Fruit fly (Drosophila melanogaster): Measurements from ENCODE around the gene CG15528.

The CG15528 gene

DNA sequence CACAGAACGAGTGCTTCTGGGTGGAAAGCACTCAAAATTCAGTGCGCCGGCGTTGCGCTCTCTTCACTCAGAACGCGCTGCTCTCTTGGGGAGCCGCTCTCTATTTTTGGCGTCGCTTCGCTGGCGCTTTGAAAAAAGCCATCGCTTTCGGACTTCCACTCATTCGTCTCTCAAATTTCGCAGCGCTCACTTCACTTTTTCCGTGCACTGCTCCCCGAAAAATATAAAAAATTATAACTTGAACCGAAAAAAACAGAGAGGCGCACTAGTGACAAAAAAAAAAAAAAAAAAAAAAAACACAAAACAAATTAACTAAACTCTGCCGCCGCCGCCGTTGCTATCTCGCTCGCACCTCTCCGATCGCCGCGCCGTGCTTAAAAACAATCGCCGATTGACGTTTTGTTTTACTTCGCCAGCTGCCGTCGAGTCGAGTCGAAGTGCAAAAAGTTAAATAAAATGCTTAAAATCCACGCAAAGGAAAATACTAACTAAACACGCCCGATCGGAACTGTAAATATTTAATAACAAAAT, 47.5 kb upstream of the CG15528 start:
- TF ChIP-seq rgr (GFP tag; optimal IDR thresholded peaks at IDR 0.05) (peak; percentile 26), foxo (GFP tag; optimal IDR thresholded peaks at IDR 0.05) (no peak), Dif (GFP tag; optimal IDR thresholded peaks at IDR 0.05; ENCODE audit: partially characterized antibody) (peak; percentile 97), Sp1 (GFP tag; optimal IDR thresholded peaks at IDR 0.05) (peak; percentile 62), Mio (GFP tag; optimal IDR thresholded peaks at IDR 0.05) (no peak), br (GFP tag; optimal IDR thresholded peaks at IDR 0.05) (peak; percentile 56), jim (GFP tag; optimal IDR thresholded peaks at IDR 0.05) (peak; percentile 34), psq (GFP tag; optimal IDR thresholded peaks at IDR 0.05) (peak; percentile 78), sage (GFP tag; optimal IDR thresholded peaks at IDR 0.05) (no peak), HLH106 (tag; optimal IDR thresholded peaks at IDR 0.05) (no peak), Jra (GFP tag; optimal IDR thresholded peaks at IDR 0.05) (peak; percentile 18), Myc (optimal IDR thresholded peaks at IDR 0.05) (no peak), dl (GFP tag; optimal IDR thresholded peaks at IDR 0.05; ENCODE audit: insufficient read depth in 1 of 2, partially characterized antibody in 2 of 2) (peak; percentile 88 to 90), Hr83 (GFP tag; optimal IDR thresholded peaks at IDR 0.05; ENCODE audit: poor library complexity, severe bottlenecking) (no peak), fru (GFP tag; optimal IDR thresholded peaks at IDR 0.05) (peak; percentile 71), ey (GFP tag; optimal IDR thresholded peaks at IDR 0.05) (peak; percentile 6), brk (GFP tag; optimal IDR thresholded peaks at IDR 0.05) (peak; percentile 26), lola (GFP tag; optimal IDR thresholded peaks at IDR 0.05) (no peak), usp (GFP tag; optimal IDR thresholded peaks at IDR 0.05) (no peak), pan (optimal IDR thresholded peaks at IDR 0.05) (no peak), dsf (GFP tag; optimal IDR thresholded peaks at IDR 0.05; ENCODE audit: borderline replicate concordance) (no peak), N (GFP tag; optimal IDR thresholded peaks at IDR 0.05) (no peak), Abd-B (GFP tag; optimal IDR thresholded peaks at IDR 0.05) (no peak), dmrt93B (GFP tag; optimal IDR thresholded peaks at IDR 0.05) (no peak), Vsx2 (GFP tag; optimal IDR thresholded peaks at IDR 0.05; ENCODE audit: partially characterized antibody) (peak; percentile 85), Rel (GFP tag; optimal IDR thresholded peaks at IDR 0.05) (peak; percentile 40), Rel (tag; optimal IDR thresholded peaks at IDR 0.05) (peak; percentile 22), tai (GFP tag; optimal IDR thresholded peaks at IDR 0.05) (no peak), CrebA (GFP tag; optimal IDR thresholded peaks at IDR 0.05; ENCODE audit: borderline replicate concordance) (peak; percentile 86), sv (GFP tag; optimal IDR thresholded peaks at IDR 0.05) (no peak), h (GFP tag; optimal IDR thresholded peaks at IDR 0.05) (peak; percentile 33)

DNA sequence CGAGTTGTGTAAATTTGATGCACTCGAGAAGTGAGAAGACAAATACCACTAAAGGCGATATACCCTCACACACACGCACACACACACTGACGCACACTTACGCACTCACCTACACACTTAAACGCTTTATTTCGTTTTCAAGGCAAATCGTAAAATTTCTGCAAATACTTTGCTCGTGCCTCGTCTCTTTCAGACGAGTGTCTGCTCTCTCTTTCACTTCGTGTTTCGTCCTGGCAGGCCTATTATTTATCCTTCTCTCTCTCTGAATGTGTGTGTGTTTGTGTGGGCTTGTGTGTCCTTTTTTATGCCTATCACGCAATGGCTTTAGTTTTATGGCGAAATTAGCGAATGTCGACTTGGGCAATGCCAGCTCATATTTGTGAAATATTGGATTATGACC, 46.3 kb upstream of the CG15528 start:
- TF ChIP-seq woc (GFP tag; optimal IDR thresholded peaks at IDR 0.05) = no peak
- no peak for TF ChIP-seq CG32264 (GFP tag; optimal IDR thresholded peaks at IDR 0.05)
- no peak for TF ChIP-seq Hnf4 (GFP tag; optimal IDR thresholded peaks at IDR 0.05)
- no peak for TF ChIP-seq brk (GFP tag; optimal IDR thresholded peaks at IDR 0.05)
- no peak for TF ChIP-seq psq (GFP tag; optimal IDR thresholded peaks at IDR 0.05)
- no peak for TF ChIP-seq N (GFP tag; optimal IDR thresholded peaks at IDR 0.05)
- TF ChIP-seq jim (GFP tag; optimal IDR thresholded peaks at IDR 0.05) = no peak
- no peak for TF ChIP-seq br (GFP tag; optimal IDR thresholded peaks at IDR 0.05)
- TF ChIP-seq pan (optimal IDR thresholded peaks at IDR 0.05) = no peak
- TF ChIP-seq Rel (GFP tag; optimal IDR thresholded peaks at IDR 0.05) = no peak
- TF ChIP-seq Rel (tag; optimal IDR thresholded peaks at IDR 0.05) = no peak
- no peak for TF ChIP-seq rgr (GFP tag; optimal IDR thresholded peaks at IDR 0.05)
- TF ChIP-seq fru (GFP tag; optimal IDR thresholded peaks at IDR 0.05) = no peak
- no peak for TF ChIP-seq Sp1 (GFP tag; optimal IDR thresholded peaks at IDR 0.05)

DNA sequence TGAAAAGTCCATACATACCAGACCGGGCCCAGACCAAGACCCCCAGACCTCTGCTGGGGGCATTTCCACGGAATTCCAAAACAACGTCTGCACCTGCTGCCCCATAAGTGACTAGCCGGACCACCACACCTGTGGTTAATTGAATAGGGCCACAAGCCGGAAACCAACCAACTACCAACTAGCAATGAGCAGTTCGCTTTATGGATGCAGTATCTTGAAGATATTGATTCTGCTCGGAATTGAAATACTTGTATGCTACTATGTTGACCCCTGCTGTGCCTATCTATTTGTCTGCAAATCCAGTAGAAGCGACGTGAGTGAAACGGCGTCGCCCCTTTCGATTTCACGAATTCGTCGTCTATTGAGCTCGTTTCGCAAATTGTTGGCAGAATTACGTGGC, 43.9 kb upstream of the CG15528 start:
- TF ChIP-seq sv (GFP tag; optimal IDR thresholded peaks at IDR 0.05) = no peak
- no peak for TF ChIP-seq brk (GFP tag; optimal IDR thresholded peaks at IDR 0.05)
- TF ChIP-seq dmrt93B (GFP tag; optimal IDR thresholded peaks at IDR 0.05) = peak; percentile 9
- no peak for TF ChIP-seq pan (optimal IDR thresholded peaks at IDR 0.05)
- TF ChIP-seq Hnf4 (GFP tag; optimal IDR thresholded peaks at IDR 0.05) = peak; percentile 27
- TF ChIP-seq Hr78 (GFP tag; optimal IDR thresholded peaks at IDR 0.05) = no peak
- peak; percentile 25 for TF ChIP-seq br (GFP tag; optimal IDR thresholded peaks at IDR 0.05)
- TF ChIP-seq HLH106 (tag; optimal IDR thresholded peaks at IDR 0.05) = peak; percentile 39
- no peak for TF ChIP-seq dsf (GFP tag; optimal IDR thresholded peaks at IDR 0.05; ENCODE audit: borderline replicate concordance)
- TF ChIP-seq Dfd (GFP tag; optimal IDR thresholded peaks at IDR 0.05) = no peak
- no peak for TF ChIP-seq CG9705 (GFP tag; optimal IDR thresholded peaks at IDR 0.05)
- no peak for TF ChIP-seq CG32264 (GFP tag; optimal IDR thresholded peaks at IDR 0.05)
- no peak for TF ChIP-seq tai (GFP tag; optimal IDR thresholded peaks at IDR 0.05)
- no peak for TF ChIP-seq Rel (GFP tag; optimal IDR thresholded peaks at IDR 0.05)
- no peak for TF ChIP-seq Rel (tag; optimal IDR thresholded peaks at IDR 0.05)
- no peak for TF ChIP-seq Vsx2 (GFP tag; optimal IDR thresholded peaks at IDR 0.05; ENCODE audit: partially characterized antibody)
- peak in 1 of 2 experiments; percentile 50 for TF ChIP-seq foxo (GFP tag; optimal IDR thresholded peaks at IDR 0.05)
- TF ChIP-seq Dif (GFP tag; optimal IDR thresholded peaks at IDR 0.05; ENCODE audit: partially characterized antibody) = no peak
- no peak for TF ChIP-seq Abd-B (GFP tag; optimal IDR thresholded peaks at IDR 0.05)
- TF ChIP-seq GATAd (GFP tag; optimal IDR thresholded peaks at IDR 0.05) = no peak
- no peak for TF ChIP-seq CrebA (GFP tag; optimal IDR thresholded peaks at IDR 0.05; ENCODE audit: borderline replicate concordance)
- TF ChIP-seq rgr (GFP tag; optimal IDR thresholded peaks at IDR 0.05) = peak; percentile 61
- TF ChIP-seq h (GFP tag; optimal IDR thresholded peaks at IDR 0.05) = peak; percentile 41
- no peak for TF ChIP-seq usp (GFP tag; optimal IDR thresholded peaks at IDR 0.05)
- no peak for TF ChIP-seq dl (GFP tag; optimal IDR thresholded peaks at IDR 0.05; ENCODE audit: insufficient read depth in 1 of 2, partially characterized antibody in 2 of 2)
- TF ChIP-seq fru (GFP tag; optimal IDR thresholded peaks at IDR 0.05) = no peak
- peak; percentile 26 for TF ChIP-seq OdsH (GFP tag; optimal IDR thresholded peaks at IDR 0.05)
- no peak for TF ChIP-seq Myc (optimal IDR thresholded peaks at IDR 0.05)
- peak; percentile 66 for TF ChIP-seq ey (GFP tag; optimal IDR thresholded peaks at IDR 0.05)
- no peak for TF ChIP-seq sage (GFP tag; optimal IDR thresholded peaks at IDR 0.05)
- TF ChIP-seq lola (GFP tag; optimal IDR thresholded peaks at IDR 0.05) = no peak
- TF ChIP-seq Hr83 (GFP tag; optimal IDR thresholded peaks at IDR 0.05; ENCODE audit: poor library complexity, severe bottlenecking) = no peak
- no peak for TF ChIP-seq woc (GFP tag; optimal IDR thresholded peaks at IDR 0.05)
- TF ChIP-seq Jra (GFP tag; optimal IDR thresholded peaks at IDR 0.05) = no peak
- no peak for TF ChIP-seq Mio (GFP tag; optimal IDR thresholded peaks at IDR 0.05)
- no peak for TF ChIP-seq psq (GFP tag; optimal IDR thresholded peaks at IDR 0.05)
- TF ChIP-seq Sp1 (GFP tag; optimal IDR thresholded peaks at IDR 0.05) = no peak
- no peak for TF ChIP-seq N (GFP tag; optimal IDR thresholded peaks at IDR 0.05)
- TF ChIP-seq jim (GFP tag; optimal IDR thresholded peaks at IDR 0.05) = no peak

All from whole organism, wandering third instar larva.